Fruit fly (Drosophila melanogaster) whole organism, embryonic: ENCODE results near the gene qtc.

ENCODE experiments used
- Abd-B ChIP-seq: fragments of 200-800 bp; sonication (Bioruptor generic); optimal IDR thresholded peaks from 2 replicates; lab custom pipeline; 2018; ENCODE audit warnings: missing biosample characterization, mild to moderate bottlenecking, missing genetic modification characterization, moderate library complexity
- Bdp1 ChIP-seq: fragments of 200-800 bp; sonication (Bioruptor generic); optimal IDR thresholded peaks from 3 replicates; lab custom pipeline; 2016; ENCODE audit warnings: missing biosample characterization, missing genetic modification characterization
- CG1024 ChIP-seq: fragments of 200-800 bp; sonication (Bioruptor generic); IDR thresholded peaks from 2 replicates; pipeline ENCODE4 v1.3.6; 2022; ENCODE audit warnings: missing biosample characterization, missing genetic modification characterization
- CG10462 ChIP-seq: fragments of 200-800 bp; sonication (Bioruptor generic); optimal IDR thresholded peaks from 2 replicates; lab custom pipeline; 2016; ENCODE audit warnings: missing biosample characterization, missing genetic modification characterization
- CG30020 ChIP-seq: fragments of 200-800 bp; optimal IDR thresholded peaks from 2 replicates; lab custom pipeline; 2019; ENCODE audit warnings: missing biosample characterization, mild to moderate bottlenecking, missing genetic modification characterization, moderate library complexity
- CG8388 ChIP-seq: fragments of 200-800 bp; sonication (Bioruptor generic); optimal IDR thresholded peaks from 2 replicates; lab custom pipeline; 2019; ENCODE audit warnings: missing biosample characterization, mild to moderate bottlenecking, missing genetic modification characterization, moderate library complexity
- Hr78 ChIP-seq, 2 experiments: fragments of 200-800 bp in 1 of 2; fragments of >200 bp in 1 of 2; sonication (Bioruptor generic) in 1 of 2; optimal IDR thresholded peaks; 2 replicates each; lab custom pipeline; 2017 to 2019; ENCODE audit warnings: missing biosample characterization in 2 of 2, missing genetic modification characterization in 2 of 2, mild to moderate bottlenecking in 1 of 2, moderate library complexity in 1 of 2
- dm ChIP-seq: fragments of 200-800 bp; sonication (Bioruptor generic); optimal IDR thresholded peaks from 3 replicates; lab custom pipeline; 2016; ENCODE audit warnings: missing biosample characterization, missing genetic modification characterization
- gem ChIP-seq: fragments of 200-800 bp; sonication (Bioruptor generic); optimal IDR thresholded peaks from 2 replicates; lab custom pipeline; 2019; ENCODE audit warnings: missing biosample characterization, mild to moderate bottlenecking, missing genetic modification characterization, moderate library complexity
- ham ChIP-seq: fragments of 200-800 bp; sonication (Bioruptor generic); IDR thresholded peaks from 2 replicates; pipeline ENCODE4 v1.3.6; 2022; ENCODE audit warnings: missing biosample characterization, missing genetic modification characterization
- pan ChIP-seq, 4 experiments: fragments of >200 bp in 3 of 4; fragments of 200-800 bp in 1 of 4; sonication (Bioruptor generic) in 1 of 4; optimal IDR thresholded peaks in 3 of 4; IDR thresholded peaks in 1 of 4; 2 replicates each; pipeline versions ENCODE4 v1.3.6 to Lab custom; 2017 to 2022; ENCODE audit warnings: missing biosample characterization in 2 of 4, missing genetic modification characterization in 2 of 4, mixed read lengths in 1 of 4
- so ChIP-seq: fragments of 200-800 bp; sonication (Bioruptor generic); IDR thresholded peaks from 3 replicates; pipeline ENCODE4 v1.3.6; 2022; ENCODE audit warnings: missing biosample characterization, missing genetic modification characterization
- wdn ChIP-seq: fragments of 200-800 bp; sonication (Bioruptor generic); IDR thresholded peaks from 2 replicates; pipeline ENCODE4 v1.3.6; 2022; ENCODE audit warnings: missing biosample characterization, missing genetic modification characterization

DNA sequence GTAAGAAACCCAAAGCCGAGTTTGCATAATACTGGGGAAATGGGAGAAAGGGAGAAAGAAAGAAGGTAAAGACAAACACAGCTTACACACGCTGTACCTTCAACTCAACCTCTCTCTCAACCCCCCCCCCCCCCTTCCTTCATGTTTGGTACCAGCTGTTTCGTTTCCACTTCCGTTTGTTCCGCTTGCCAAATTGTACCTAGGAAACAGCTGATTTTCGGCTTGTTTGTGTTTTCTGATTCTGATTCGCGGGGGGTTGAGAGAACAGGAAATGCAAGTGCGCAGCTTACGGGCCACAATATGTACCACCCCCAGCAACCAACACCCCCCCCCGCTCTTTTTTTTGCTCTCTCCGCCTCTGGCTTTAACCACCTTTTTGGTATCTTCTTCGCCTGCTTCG is 3.3 kb downstream of the qtc start:
- no peak for TF ChIP-seq ham (GFP tag; lab: Robert Waterston, UW)
- TF ChIP-seq CG10462 (GFP tag; lab: Kevin White, UChicago): no peak
- no peak for TF ChIP-seq Abd-B (GFP tag; lab: Kevin White, UChicago)
- no peak for TF ChIP-seq CG8388 (GFP tag; lab: Kevin White, UChicago)
- TF ChIP-seq Bdp1: no peak
- TF ChIP-seq Hr78 (GFP tag; optimal IDR thresholded peaks at IDR 0.05; lab: Kevin White, UChicago): no peak
- no peak for TF ChIP-seq CG30020 (tag; lab: Kevin White, UChicago)
- TF ChIP-seq dm (GFP tag; lab: Kevin White, UChicago): no peak
- TF ChIP-seq so (GFP tag; lab: Robert Waterston, UW): no peak
- no peak for TF ChIP-seq CG1024 (GFP tag; lab: Robert Waterston, UW)
- TF ChIP-seq wdn: no peak
- TF ChIP-seq pan (optimal IDR thresholded peaks at IDR 0.05; lab: Kevin White, UChicago): no peak
- TF ChIP-seq pan (GFP tag; optimal IDR thresholded peaks at IDR 0.05 in 1 of 2, IDR thresholded peaks at IDR 0.05 in 1 of 2): no peak
- TF ChIP-seq gem (tag; lab: Kevin White, UChicago): no peak
